Worm (Caenorhabditis elegans): Measurements from ENCODE around the gene cdf-1.

cdf-1 gene

DNA sequence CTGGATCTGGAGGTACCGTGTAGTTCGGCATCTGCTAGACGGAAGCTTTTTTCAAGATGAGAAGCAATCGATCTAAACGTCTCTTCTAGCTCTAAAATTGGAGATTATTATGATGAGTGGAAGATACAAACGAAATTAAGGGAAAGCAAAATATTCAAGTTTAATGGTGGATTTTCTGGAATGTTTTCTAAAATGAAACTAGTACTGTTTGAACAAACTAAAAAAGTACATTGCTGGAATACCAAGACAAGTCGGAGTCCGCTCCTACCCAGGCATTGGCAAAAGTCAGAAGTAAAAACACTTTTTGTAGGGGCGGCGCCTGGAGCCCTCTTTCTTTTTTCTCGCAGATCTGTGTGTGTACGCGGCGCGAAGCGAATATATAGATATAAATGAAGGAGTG is 20.2 kb downstream of the cdf-1 start, which contains the start of gene gar-1 (continued):
- TF ChIP-seq nhr-77 (tag; optimal IDR thresholded peaks at IDR 0.05) (no peak), rbr-2 (tag; optimal IDR thresholded peaks at IDR 0.05) (no peak)

DNA sequence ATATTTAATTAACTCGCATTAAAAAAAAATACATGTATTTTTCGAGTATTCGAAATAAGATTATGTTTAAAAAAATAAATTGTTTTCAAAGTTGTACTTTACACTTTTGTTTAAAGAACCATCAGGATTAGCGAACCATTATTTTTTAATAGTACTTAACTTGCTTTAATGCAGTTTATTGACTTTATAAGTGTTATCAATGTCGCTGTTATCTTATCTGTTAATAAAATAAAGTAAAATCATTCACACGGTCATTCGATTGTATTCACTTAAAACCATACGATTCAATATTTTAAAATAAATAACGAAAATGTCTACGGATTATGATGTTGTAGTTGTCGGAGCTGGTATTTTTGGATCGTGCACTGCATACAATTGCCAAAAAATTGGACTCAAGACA is 28.4 kb downstream of the cdf-1 start, which contains the start of gene C15B12.1:
C15B12.1 (plus strand) TSS at position 271 of the 400 bp plus-strand sequence.
- TF ChIP-seq nhr-28 (tag; optimal IDR thresholded peaks at IDR 0.05) (peak; percentile 22), php-3 (GFP tag; IDR thresholded peaks at IDR 0.05) (peak; percentile 70), ztf-11 (tag; optimal IDR thresholded peaks at IDR 0.05) (no peak), lin-39 (tag; optimal IDR thresholded peaks at IDR 0.05) (no peak), nhr-41 (GFP tag; IDR thresholded peaks at IDR 0.05) (no peak), dve-1 (tag; optimal IDR thresholded peaks at IDR 0.05; ENCODE audit: insufficient read depth) (peak; percentile 36), pqm-1 (tag; optimal IDR thresholded peaks at IDR 0.05) (peak; percentile 16)

DNA sequence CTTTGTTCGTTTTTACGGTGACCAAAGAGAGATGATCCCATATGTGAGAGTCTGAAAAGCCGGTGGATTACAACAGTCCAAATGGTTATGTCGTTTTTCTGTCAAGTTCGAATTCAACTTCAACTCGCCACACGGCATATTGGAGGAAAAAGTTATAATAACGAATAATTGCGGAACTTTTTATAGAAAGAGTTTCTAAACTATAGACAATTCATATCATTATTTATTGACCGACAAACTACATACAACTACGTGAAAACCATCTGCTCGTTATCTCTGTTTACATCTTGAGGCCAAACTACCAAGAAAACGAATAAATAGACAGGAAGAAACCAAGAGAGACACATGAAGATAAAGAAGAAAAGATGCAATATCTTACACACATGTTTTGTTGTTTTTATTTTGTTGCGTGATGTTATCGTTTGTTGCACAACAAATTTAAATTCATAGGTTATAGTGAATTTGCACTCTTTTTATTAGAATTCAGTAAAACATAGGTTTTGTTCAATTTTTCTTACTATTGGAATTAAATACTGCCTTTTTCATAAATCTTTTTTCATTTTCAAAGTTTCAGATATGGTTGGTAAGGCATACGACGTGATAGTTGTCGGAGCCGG is 31.1 kb downstream of the cdf-1 start, which contains the start of the genes C15B12.4 and C15B12.8:
C15B12.4 (minus strand) TSS at position 51 of the 617 bp plus-strand sequence.
C15B12.8 (plus strand) TSS at position 567 of the 617 bp plus-strand sequence.
- TF ChIP-seq daf-16 (GFP tag; optimal IDR thresholded peaks at IDR 0.05) (peak in 1 of 2 experiments; percentile 87), daf-16 (tag; optimal IDR thresholded peaks at IDR 0.05) (no peak), unc-62 (GFP tag; optimal IDR thresholded peaks at IDR 0.05 in 1 of 2) (peak in 1 of 2 experiments; percentile 17), unc-62 (tag; optimal IDR thresholded peaks at IDR 0.05) (no peak), nhr-102 (tag; optimal IDR thresholded peaks at IDR 0.05) (no peak)

- TF ChIP-seq unc-62 (GFP tag; optimal IDR thresholded peaks at IDR 0.05 in 1 of 2) (peak in 1 of 2 experiments; percentile 42), unc-62 (tag; optimal IDR thresholded peaks at IDR 0.05) (no peak), T20F7.1 (GFP tag; optimal IDR thresholded peaks at IDR 0.05) (no peak)
Measured at ce11 chrX:6468499-6468898, 36.4 kb downstream of the cdf-1 start, which contains the start of gene C15B12.9. TSS of gene C15B12.9 (plus strand) at chrX:6468799.

DNA sequence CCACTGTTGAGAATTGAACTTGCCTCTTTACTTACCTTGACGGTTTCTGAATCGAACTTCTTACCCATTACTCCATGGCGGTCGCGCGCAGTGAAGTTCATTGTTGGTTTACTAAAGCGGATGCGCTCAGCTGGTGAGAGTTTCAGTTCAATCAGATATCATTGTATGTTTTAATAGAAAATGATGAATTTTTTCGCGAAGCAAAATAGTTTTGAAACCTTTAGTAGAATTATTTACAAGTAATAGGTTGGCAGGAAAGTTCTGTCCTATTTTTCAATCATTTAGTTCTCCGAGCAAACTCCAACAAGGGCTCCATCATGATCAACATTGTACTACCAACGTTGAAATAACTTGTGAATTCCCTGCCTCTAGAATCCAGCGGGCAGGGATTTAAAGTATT is 37.5 kb downstream of the cdf-1 start, which contains the start of gene C15B12.3:
C15B12.3 (minus strand) TSS at position 101 of the 400 bp plus-strand sequence.
- TF ChIP-seq hif-1 (tag; optimal IDR thresholded peaks at IDR 0.05) (no peak), unc-62 (GFP tag; optimal IDR thresholded peaks at IDR 0.05 in 1 of 2) (peak in 1 of 2 experiments; percentile 57), unc-62 (tag; optimal IDR thresholded peaks at IDR 0.05) (no peak)

- no peak for TF ChIP-seq ceh-44 (GFP tag; IDR thresholded peaks at IDR 0.05)
- no peak for TF ChIP-seq lim-7 (GFP tag; IDR thresholded peaks at IDR 0.05)
- TF ChIP-seq unc-62 (GFP tag; optimal IDR thresholded peaks at IDR 0.05 in 1 of 2), result no peak
- no peak for TF ChIP-seq unc-62 (tag; optimal IDR thresholded peaks at IDR 0.05)
- peak; percentile 68 for TF ChIP-seq aha-1 (tag)
- TF ChIP-seq lin-39 (tag; optimal IDR thresholded peaks at IDR 0.05), result no peak
- peak; percentile 54 for TF ChIP-seq dve-1 (tag; optimal IDR thresholded peaks at IDR 0.05; ENCODE audit: insufficient read depth)
- TF ChIP-seq Y48G9A.11 (GFP tag; IDR thresholded peaks at IDR 0.05), result no peak
- no peak for TF ChIP-seq set-16 (GFP tag; IDR thresholded peaks at IDR 0.05)
- no peak for TF ChIP-seq F44E2.7 (GFP tag; IDR thresholded peaks at IDR 0.05)
- no peak for TF ChIP-seq zip-11 (GFP tag; IDR thresholded peaks at IDR 0.05)
- TF ChIP-seq nhr-28 (tag; optimal IDR thresholded peaks at IDR 0.05), result peak; percentile 15
- TF ChIP-seq gei-8 (GFP tag; optimal IDR thresholded peaks at IDR 0.05), result no peak
- no peak for TF ChIP-seq Y105C5A.15 (GFP tag; IDR thresholded peaks at IDR 0.05)
- no peak for TF ChIP-seq hlh-11 (tag; optimal IDR thresholded peaks at IDR 0.05)
- no peak for TF ChIP-seq snpc-4 (tag; optimal IDR thresholded peaks at IDR 0.05)
- TF ChIP-seq lin-38 (GFP tag; IDR thresholded peaks at IDR 0.05), result no peak
- no peak for TF ChIP-seq nhr-6 (tag; optimal IDR thresholded peaks at IDR 0.05)
- peak; percentile 18 for TF ChIP-seq mxl-3 (GFP tag; optimal IDR thresholded peaks at IDR 0.05)
- peak in 1 of 2 experiments; percentile 22 for TF ChIP-seq mdl-1 (tag; optimal IDR thresholded peaks at IDR 0.05)
- no peak for TF ChIP-seq nhr-11 (tag; optimal IDR thresholded peaks at IDR 0.05)
- TF ChIP-seq fos-1 (tag; optimal IDR thresholded peaks at IDR 0.05), result no peak
- no peak for TF ChIP-seq ceh-62 (tag; optimal IDR thresholded peaks at IDR 0.05)
- TF ChIP-seq daf-16 (GFP tag; optimal IDR thresholded peaks at IDR 0.05), result no peak
- TF ChIP-seq daf-16 (tag; optimal IDR thresholded peaks at IDR 0.05), result peak; percentile 56
- no peak for TF ChIP-seq lin-1 (GFP tag; IDR thresholded peaks at IDR 0.05)
- TF ChIP-seq Y5F2A.4 (GFP tag; optimal IDR thresholded peaks at IDR 0.05), result no peak
- no peak for TF ChIP-seq spr-1 (tag; optimal IDR thresholded peaks at IDR 0.05)
- TF ChIP-seq spr-3 (GFP tag; optimal IDR thresholded peaks at IDR 0.05), result no peak
- peak; percentile 68 for TF ChIP-seq dmd-6 (GFP tag; IDR thresholded peaks at IDR 0.05)
- TF ChIP-seq jun-1 (tag; optimal IDR thresholded peaks at IDR 0.05), result no peak
Measured at ce11 chrX:6462995-6463462, 41.9 kb downstream of the cdf-1 start, which contains the start of gene C15B12.2. TSS of gene C15B12.2 (plus strand) at chrX:6463412.

All from whole organism, L4 larva.